Worm (Caenorhabditis elegans): Measurements from ENCODE around the gene unc-41.

DNA sequence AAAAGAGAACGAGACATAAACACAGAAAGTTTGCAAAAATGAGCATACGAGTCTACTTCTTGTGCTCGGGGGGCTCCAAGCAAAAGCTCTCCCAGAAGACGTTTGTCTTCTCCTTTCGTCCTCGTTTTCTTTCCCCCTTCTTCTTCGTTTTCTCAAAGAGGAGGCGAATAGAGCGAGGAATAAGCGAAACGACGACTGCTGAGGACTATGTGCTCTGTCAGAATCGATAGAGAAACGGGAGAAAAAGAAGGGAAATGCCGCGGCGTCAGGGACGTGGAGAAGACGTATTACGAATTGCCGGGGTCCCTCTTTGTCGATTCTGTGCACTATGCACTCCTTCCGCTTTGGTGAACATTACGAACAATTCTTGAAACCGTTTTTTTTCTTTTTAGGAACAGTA, 2.4 kb upstream of the unc-41 start:
- TF ChIP-seq sox-4 (tag; optimal IDR thresholded peaks at IDR 0.05) (no peak), snpc-4 (tag; optimal IDR thresholded peaks at IDR 0.05) (no peak), ztf-11 (tag; optimal IDR thresholded peaks at IDR 0.05) (no peak), efl-3 (GFP tag; optimal IDR thresholded peaks at IDR 0.05) (no peak), blmp-1 (tag; optimal IDR thresholded peaks at IDR 0.05) (no peak), dpl-1 (GFP tag; optimal IDR thresholded peaks at IDR 0.05) (no peak), nhr-76 (tag; optimal IDR thresholded peaks at IDR 0.05) (no peak), fos-1 (tag; optimal IDR thresholded peaks at IDR 0.05) (no peak), ces-1 (GFP tag; optimal IDR thresholded peaks at IDR 0.05) (no peak)

Measured in whole organism, L1 larva.